Worm (Caenorhabditis elegans) whole organism, early embryonic: ENCODE data around the gene nlp-36.

Source experiments
- aly-1 ChIP-seq: sonication (generic microtip); optimal IDR thresholded peaks from 2 replicates; lab custom pipeline; 2016; ENCODE audit warnings: missing genetic modification characterization, missing compliant biosample characterization
- ama-1 ChIP-seq: fragments of 150-350 bp; optimal IDR thresholded peaks from 2 replicates; lab custom pipeline; 2014
- ceh-13 ChIP-seq: fragments of 200-800 bp; sonication (Bioruptor generic); optimal IDR thresholded peaks from 2 replicates; lab custom pipeline; 2018; ENCODE audit warnings: mild to moderate bottlenecking, missing genetic modification characterization, missing compliant biosample characterization
- ceh-36 ChIP-seq: sonication (generic microtip); optimal IDR thresholded peaks from 2 replicates; lab custom pipeline; 2016; ENCODE audit warnings: missing genetic modification characterization, inconsistent platforms, missing compliant biosample characterization
- flt-1 ChIP-seq: fragments of 200-800 bp; sonication (Bioruptor generic); IDR thresholded peaks from 2 replicates; pipeline ENCODE4 v1.3.6; 2022; ENCODE audit warnings: missing genetic modification characterization, missing compliant biosample characterization
- hmbx-1 ChIP-seq: sonication (generic microtip); optimal IDR thresholded peaks from 2 replicates; lab custom pipeline; 2016; ENCODE audit warnings: mild to moderate bottlenecking, missing genetic modification characterization, missing compliant biosample characterization
- hmg-4 ChIP-seq: fragments of 200-800 bp; sonication (Bioruptor generic); optimal IDR thresholded peaks from 2 replicates; lab custom pipeline; 2018; ENCODE audit warnings: mild to moderate bottlenecking, missing genetic modification characterization, missing compliant biosample characterization
- hnd-1 ChIP-seq: sonication (generic microtip); optimal IDR thresholded peaks from 2 replicates; lab custom pipeline; 2016; ENCODE audit warnings: missing genetic modification characterization, missing compliant biosample characterization
- pes-1 ChIP-seq: fragments of 200-800 bp; sonication (Bioruptor generic); IDR thresholded peaks from 2 replicates; pipeline ENCODE4 v1.3.6; 2022; ENCODE audit warnings: missing genetic modification reagents, missing genetic modification characterization, missing compliant biosample characterization
- scrt-1 ChIP-seq: fragments of 200-800 bp; sonication (Bioruptor generic); IDR thresholded peaks from 2 replicates; pipeline ENCODE4 v1.3.6; 2022; ENCODE audit warnings: missing genetic modification characterization, missing compliant biosample characterization
- tbx-37 ChIP-seq: fragments of 200-800 bp; sonication (Bioruptor generic); conservative IDR thresholded peaks from 2 replicates; pipeline ENCODE4 v1.3.6; 2022; ENCODE audit warnings: missing genetic modification reagents, missing genetic modification characterization, missing compliant biosample characterization
- tra-4 ChIP-seq: sonication (generic microtip); optimal IDR thresholded peaks from 2 replicates; lab custom pipeline; 2017; ENCODE audit warnings: missing genetic modification characterization, missing compliant biosample characterization

- TF ChIP-seq tbx-37 (GFP tag; lab: Robert Waterston, UW): no peak
- TF ChIP-seq hmg-4 (GFP tag; lab: Kevin White, UChicago): no peak
- no peak for TF ChIP-seq aly-1
- no peak for TF ChIP-seq ama-1 (lab: Kevin White, UChicago)
- no peak for TF ChIP-seq hnd-1 (tag; lab: Kevin White, UChicago)
- no peak for TF ChIP-seq hmbx-1 (tag; lab: Kevin White, UChicago)
- TF ChIP-seq ceh-13 (GFP tag; lab: Kevin White, UChicago): no peak
- no peak for TF ChIP-seq pes-1 (GFP tag; lab: Robert Waterston, UW)
- TF ChIP-seq ceh-36 (tag; lab: Kevin White, UChicago): no peak
- TF ChIP-seq tra-4 (tag; lab: Kevin White, UChicago): no peak
- no peak for TF ChIP-seq flt-1 (GFP tag; lab: Robert Waterston, UW)
- no peak for TF ChIP-seq scrt-1
Observed at ce11 chrIII:9525252-9525651, 36.7 kb downstream of the nlp-36 start, which contains the start of gene trpp-3.
